Worm (Caenorhabditis elegans): Measurements from ENCODE around the gene cyn-12.

Gene cyn-12

ce11 chrIV:7180304-7180703 lies 47.3 kb upstream of the cyn-12 start, which contains the start of gene cest-10:
Gene cest-10, plus strand, starts transcription at chrIV:7180557.
- TF ChIP-seq mel-28 (tag; optimal IDR thresholded peaks at IDR 0.05; ENCODE audit: borderline replicate concordance) = no peak
- TF ChIP-seq ama-1 (optimal IDR thresholded peaks at IDR 0.05) = no peak
- TF ChIP-seq ama-1 (GFP tag; optimal IDR thresholded peaks at IDR 0.05) = no peak
- peak; percentile 72 for TF ChIP-seq nhr-80 (tag; optimal IDR thresholded peaks at IDR 0.05)
- TF ChIP-seq K12H6.12 (tag; optimal IDR thresholded peaks at IDR 0.05) = no peak
- TF ChIP-seq unc-62 (GFP tag; optimal IDR thresholded peaks at IDR 0.05) = peak; percentile 54
- TF ChIP-seq let-607 (tag; optimal IDR thresholded peaks at IDR 0.05) = peak in 1 of 2 experiments; percentile 67
- TF ChIP-seq ceh-58 (GFP tag; IDR thresholded peaks at IDR 0.05) = no peak

DNA sequence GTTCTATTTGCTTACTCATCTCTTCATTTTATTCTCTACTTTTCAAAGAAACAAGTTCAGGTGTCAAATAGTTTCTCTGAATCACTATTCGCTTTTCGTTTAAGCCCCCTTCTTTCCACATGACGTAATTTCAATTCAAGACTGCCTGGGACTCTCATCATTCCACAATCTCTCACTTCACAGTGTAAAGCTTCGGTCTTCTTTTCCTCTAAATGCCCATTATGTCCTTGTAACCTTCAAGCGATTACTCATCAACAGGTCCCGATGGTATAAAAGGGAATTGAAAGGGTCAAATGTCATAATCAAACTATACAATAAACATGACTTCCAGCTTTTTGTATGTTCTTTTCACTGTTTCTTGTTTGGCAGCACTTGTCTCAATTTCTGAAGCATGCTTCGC lies 45.9 kb upstream of the cyn-12 start, which contains the start of gene C42D4.3:
Gene C42D4.3 (plus strand): TSS at position 298 of the 400 bp plus-strand sequence.
- TF ChIP-seq nhr-90 (tag; optimal IDR thresholded peaks at IDR 0.05) (no peak), Y56A3A.18 (GFP tag; IDR thresholded peaks at IDR 0.05) (no peak), madf-6 (GFP tag; IDR thresholded peaks at IDR 0.05) (no peak), aptf-2 (GFP tag; conservative IDR thresholded peaks at IDR 0.05) (no peak), cebp-1 (GFP tag; IDR thresholded peaks at IDR 0.05) (no peak), cebp-1 (tag; optimal IDR thresholded peaks at IDR 0.05) (no peak), dpl-1 (GFP tag; optimal IDR thresholded peaks at IDR 0.05) (no peak), ceh-91 (GFP tag; IDR thresholded peaks at IDR 0.05) (no peak), nfyb-1 (GFP tag; IDR thresholded peaks at IDR 0.05) (no peak), lir-1 (GFP tag; conservative IDR thresholded peaks at IDR 0.05) (no peak), ztf-6 (GFP tag; IDR thresholded peaks at IDR 0.05) (no peak), mxl-1 (tag; optimal IDR thresholded peaks at IDR 0.05) (no peak)

DNA sequence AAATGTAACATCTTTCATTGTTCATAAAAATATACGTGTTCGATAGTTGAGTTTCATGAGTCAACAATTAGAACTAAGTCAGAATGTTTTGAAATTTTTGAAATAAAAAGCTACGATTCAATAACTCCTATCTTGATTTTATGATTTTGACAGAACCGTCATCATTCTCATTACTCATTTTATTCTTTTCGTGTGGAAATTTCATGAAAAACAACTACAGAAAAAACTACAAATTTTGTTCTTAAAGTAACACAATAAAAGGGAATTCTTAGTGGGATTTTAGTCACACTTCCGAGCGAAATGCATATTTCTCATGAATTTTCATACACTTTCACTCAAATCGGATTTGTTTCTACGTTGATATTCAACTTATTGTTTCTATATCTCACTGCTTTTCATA lies 43.9 kb upstream of the cyn-12 start, which contains the start of gene str-44:
Gene str-44 (plus strand): TSS at position 301 of the 400 bp plus-strand sequence.
- no peak for TF ChIP-seq madf-8 (GFP tag; conservative IDR thresholded peaks at IDR 0.05)
- TF ChIP-seq Y53F4B.3 (GFP tag; IDR thresholded peaks at IDR 0.05) = no peak
- no peak for TF ChIP-seq chd-7 (tag; optimal IDR thresholded peaks at IDR 0.05)
- no peak for TF ChIP-seq ceh-100 (GFP tag; IDR thresholded peaks at IDR 0.05)
- TF ChIP-seq aptf-2 (GFP tag; conservative IDR thresholded peaks at IDR 0.05) = no peak
- TF ChIP-seq B0035.1 (tag; optimal IDR thresholded peaks at IDR 0.05) = no peak

DNA sequence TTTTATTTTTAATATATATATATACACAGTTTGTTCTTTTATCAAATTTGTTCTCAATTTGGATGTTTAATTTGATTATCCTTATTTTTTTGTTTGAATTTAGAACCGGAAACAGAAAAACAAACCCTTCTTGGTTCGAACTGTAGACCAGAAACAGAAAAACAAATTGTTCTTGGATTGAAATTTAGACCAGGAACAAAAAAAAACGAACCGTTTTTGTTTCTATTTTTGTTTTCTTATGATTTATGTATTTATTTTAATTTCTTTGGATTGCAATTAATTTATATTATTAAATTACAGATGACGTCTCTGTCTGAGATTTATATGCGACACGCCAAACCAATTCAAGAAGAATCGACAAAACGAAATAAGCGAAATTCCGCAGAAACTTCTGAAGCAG lies 42.3 kb upstream of the cyn-12 start, which contains the start of gene C42D4.19:
Gene C42D4.19 (plus strand): TSS at position 301 of the 400 bp plus-strand sequence.
- TF ChIP-seq mes-4 (tag; optimal IDR thresholded peaks at IDR 0.05) (no peak), ztf-18 (tag; optimal IDR thresholded peaks at IDR 0.05) (no peak), D2030.7 (GFP tag; IDR thresholded peaks at IDR 0.05) (no peak), F57C9.4 (tag; optimal IDR thresholded peaks at IDR 0.05) (no peak), ztf-22 (GFP tag; optimal IDR thresholded peaks at IDR 0.05) (no peak), lag-1 (GFP tag; IDR thresholded peaks at IDR 0.05) (no peak), snpc-4 (GFP tag; optimal IDR thresholded peaks at IDR 0.05) (no peak), snpc-4 (tag; optimal IDR thresholded peaks at IDR 0.05) (no peak), egrh-3 (GFP tag; IDR thresholded peaks at IDR 0.05) (no peak), fkh-3 (tag; optimal IDR thresholded peaks at IDR 0.05) (no peak), dpff-1 (tag; optimal IDR thresholded peaks at IDR 0.05) (no peak), chd-7 (tag; optimal IDR thresholded peaks at IDR 0.05) (no peak), Y56A3A.18 (GFP tag; IDR thresholded peaks at IDR 0.05) (no peak), aptf-2 (GFP tag; conservative IDR thresholded peaks at IDR 0.05) (no peak), him-1 (tag; optimal IDR thresholded peaks at IDR 0.05) (no peak), ztf-28 (GFP tag; IDR thresholded peaks at IDR 0.05) (no peak), hsf-1 (GFP tag; IDR thresholded peaks at IDR 0.05) (no peak), tbp1 (GFP tag; optimal IDR thresholded peaks at IDR 0.05) (no peak), athp-1 (tag; optimal IDR thresholded peaks at IDR 0.05) (no peak), F10E7.11 (tag; optimal IDR thresholded peaks at IDR 0.05) (no peak), F39B2.1 (GFP tag; IDR thresholded peaks at IDR 0.05) (no peak)

All from whole organism, young adult.